Fruit fly (Drosophila melanogaster) whole organism, embryonic: ENCODE data around the gene CG4968.

Source experiments
- Awh ChIP-seq: fragments of 200-800 bp; sonication (Bioruptor generic); IDR thresholded peaks from 2 replicates; pipeline ENCODE4, ENCODE4 v1.3.6; 2022; ENCODE audit warnings: missing biosample characterization, missing genetic modification characterization
- Bgb ChIP-seq: fragments of 200-800 bp; sonication (Bioruptor generic); IDR thresholded peaks from 2 replicates; pipeline ENCODE4 v1.3.6; 2022; ENCODE audit warnings: missing biosample characterization, missing genetic modification characterization; ENCODE audit not compliant: partially characterized antibody
- CG10267 ChIP-seq: fragments of 200-800 bp; sonication (Bioruptor generic); optimal IDR thresholded peaks from 2 replicates; lab custom pipeline; 2018; ENCODE audit warnings: missing biosample characterization, mild to moderate bottlenecking, missing genetic modification characterization, moderate library complexity
- CG10366 ChIP-seq: fragments of 200-800 bp; sonication (Bioruptor generic); IDR thresholded peaks from 2 replicates; pipeline ENCODE4 v1.3.6; 2022; ENCODE audit warnings: missing biosample characterization, missing genetic modification characterization
- CG10979 ChIP-seq: fragments of 200-800 bp; sonication (Bioruptor generic); optimal IDR thresholded peaks from 2 replicates; lab custom pipeline; 2018; ENCODE audit warnings: missing biosample characterization, mild to moderate bottlenecking, missing genetic modification characterization, moderate library complexity
- CG12299 ChIP-seq: fragments of 200-800 bp; sonication (Bioruptor generic); optimal IDR thresholded peaks from 2 replicates; lab custom pipeline; 2018; ENCODE audit warnings: missing biosample characterization, mild to moderate bottlenecking, missing genetic modification characterization
- CG12659 ChIP-seq: fragments of 200-800 bp; sonication (Bioruptor generic); optimal IDR thresholded peaks from 3 replicates; lab custom pipeline; 2017; ENCODE audit warnings: mild to moderate bottlenecking, missing biosample characterization, missing genetic modification reagents, missing genetic modification characterization
- CG13287 ChIP-seq: fragments of 200-800 bp; sonication (Bioruptor generic); IDR thresholded peaks from 2 replicates; pipeline ENCODE4 v1.3.6; 2022; ENCODE audit warnings: missing biosample characterization, missing genetic modification characterization; ENCODE audit not compliant: partially characterized antibody
- CG14050 ChIP-seq: fragments of 200-800 bp; sonication (Bioruptor generic); IDR thresholded peaks from 3 replicates; pipeline ENCODE4 v1.3.6; 2022; ENCODE audit warnings: missing biosample characterization, missing genetic modification characterization
- CG16815 ChIP-seq: fragments of 200-800 bp; sonication (Bioruptor generic); optimal IDR thresholded peaks from 3 replicates; lab custom pipeline; 2017; ENCODE audit warnings: missing biosample characterization, mild to moderate bottlenecking, missing genetic modification characterization
- CG18599 ChIP-seq: fragments of 200-800 bp; sonication (Bioruptor generic); optimal IDR thresholded peaks from 3 replicates; lab custom pipeline; 2017; ENCODE audit warnings: missing biosample characterization, missing genetic modification characterization, mild to moderate bottlenecking, moderate library complexity, missing genetic modification reagents
- CG2129 ChIP-seq: fragments of 200-800 bp; sonication (Bioruptor generic); IDR thresholded peaks from 2 replicates; pipeline ENCODE4 v1.3.6; 2022; ENCODE audit warnings: missing biosample characterization, missing genetic modification characterization; ENCODE audit not compliant: partially characterized antibody
- CG2202 ChIP-seq: fragments of 200-800 bp; sonication (Bioruptor generic); optimal IDR thresholded peaks from 2 replicates; lab custom pipeline; 2018; ENCODE audit warnings: missing biosample characterization, mild to moderate bottlenecking, missing genetic modification characterization
- CG32772 ChIP-seq: fragments of 200-800 bp; sonication (Bioruptor generic); IDR thresholded peaks from 2 replicates; pipeline ENCODE4 v1.3.6; 2022; ENCODE audit warnings: missing biosample characterization, missing genetic modification characterization
- CG34224 ChIP-seq: fragments of 200-800 bp; sonication (Bioruptor generic); IDR thresholded peaks from 3 replicates; pipeline ENCODE4 v1.3.6; 2022; ENCODE audit warnings: missing biosample characterization, missing genetic modification characterization; ENCODE audit not compliant: partially characterized antibody
- CG3726 ChIP-seq: fragments of 200-800 bp; sonication (Bioruptor generic); IDR thresholded peaks from 3 replicates; pipeline ENCODE4, ENCODE4 v1.3.6; 2022; ENCODE audit warnings: missing biosample characterization, missing genetic modification characterization
- CG4617 ChIP-seq: fragments of 200-800 bp; sonication (Bioruptor generic); optimal IDR thresholded peaks from 3 replicates; lab custom pipeline; 2016; ENCODE audit warnings: missing biosample characterization, missing genetic modification characterization, borderline replicate concordance
- CG6683 ChIP-seq: fragments of 200-800 bp; sonication (Bioruptor generic); optimal IDR thresholded peaks from 2 replicates; lab custom pipeline; 2017; ENCODE audit warnings: missing biosample characterization, mild to moderate bottlenecking, missing genetic modification characterization, missing genetic modification reagents
- CG8089 ChIP-seq: fragments of 200-800 bp; sonication (Bioruptor generic); optimal IDR thresholded peaks from 3 replicates; lab custom pipeline; 2016; ENCODE audit warnings: missing biosample characterization, missing genetic modification characterization
- CG8281 ChIP-seq: fragments of 200-800 bp; sonication (Bioruptor generic); optimal IDR thresholded peaks from 2 replicates; lab custom pipeline; 2018; ENCODE audit warnings: missing biosample characterization, mild to moderate bottlenecking, missing genetic modification characterization, moderate library complexity
- CG8478 ChIP-seq: fragments of >200 bp; optimal IDR thresholded peaks from 2 replicates; lab custom pipeline; 2018
- CG9609 ChIP-seq: fragments of 200-800 bp; sonication (Bioruptor generic); optimal IDR thresholded peaks from 3 replicates; lab custom pipeline; 2016; ENCODE audit warnings: missing biosample characterization, missing genetic modification characterization
- CG9876 ChIP-seq: fragments of 200-800 bp; sonication (Bioruptor generic); optimal IDR thresholded peaks from 2 replicates; lab custom pipeline; 2016; ENCODE audit warnings: missing biosample characterization, missing genetic modification characterization
- Drgx ChIP-seq: fragments of 200-800 bp; sonication (Bioruptor generic); IDR thresholded peaks from 2 replicates; pipeline ENCODE4 v1.3.6; 2022; ENCODE audit warnings: missing biosample characterization, missing genetic modification characterization
- E2f1 ChIP-seq: fragments of 200-800 bp; sonication (Bioruptor generic); IDR thresholded peaks from 2 replicates; pipeline ENCODE4 v1.3.6; 2022; ENCODE audit warnings: missing biosample characterization, missing genetic modification characterization
- ERR ChIP-seq: fragments of 200-800 bp; sonication (Bioruptor generic); optimal IDR thresholded peaks from 2 replicates; lab custom pipeline; 2016; ENCODE audit warnings: missing biosample characterization, missing genetic modification characterization
- Hey ChIP-seq: fragments of 200-800 bp; sonication (Bioruptor generic); optimal IDR thresholded peaks from 3 replicates; lab custom pipeline; 2018; ENCODE audit warnings: missing biosample characterization, mild to moderate bottlenecking, missing genetic modification characterization
- HmgZ ChIP-seq: fragments of 200-800 bp; sonication (Bioruptor generic); optimal IDR thresholded peaks from 2 replicates; lab custom pipeline; 2018; ENCODE audit warnings: missing biosample characterization, mild to moderate bottlenecking, missing genetic modification characterization
- Lpt ChIP-seq: fragments of >200 bp; optimal IDR thresholded peaks from 2 replicates; lab custom pipeline; 2018; ENCODE audit warnings: missing biosample characterization, missing genetic modification characterization
- MESR4 ChIP-seq: fragments of 200-800 bp; sonication (Bioruptor generic); optimal IDR thresholded peaks from 2 replicates; lab custom pipeline; 2018; ENCODE audit warnings: missing biosample characterization, mild to moderate bottlenecking, missing genetic modification characterization, moderate library complexity
- MTF-1 ChIP-seq: fragments of 200-800 bp; sonication (Bioruptor generic); optimal IDR thresholded peaks from 2 replicates; lab custom pipeline; 2018; ENCODE audit warnings: missing biosample characterization, mild to moderate bottlenecking, missing genetic modification characterization, borderline replicate concordance
- NfI ChIP-seq: fragments of 200-800 bp; sonication (Bioruptor generic); optimal IDR thresholded peaks from 3 replicates; lab custom pipeline; 2018; ENCODE audit warnings: missing biosample characterization, mild to moderate bottlenecking, missing genetic modification characterization, moderate library complexity
- PHDP ChIP-seq: fragments of 200-800 bp; sonication (Bioruptor generic); optimal IDR thresholded peaks from 3 replicates; lab custom pipeline; 2018; ENCODE audit warnings: missing biosample characterization, mild to moderate bottlenecking, missing genetic modification characterization, moderate library complexity
- Spps ChIP-seq: fragments of 200-800 bp; sonication (Bioruptor generic); optimal IDR thresholded peaks from 2 replicates; lab custom pipeline; 2018; ENCODE audit warnings: missing biosample characterization, mild to moderate bottlenecking, missing genetic modification characterization
- ab ChIP-seq: fragments of 200-800 bp; sonication (Bioruptor generic); optimal IDR thresholded peaks from 2 replicates; lab custom pipeline; 2016; ENCODE audit warnings: missing biosample characterization, missing genetic modification characterization
- ato ChIP-seq: fragments of 200-800 bp; sonication (Bioruptor generic); IDR thresholded peaks from 2 replicates; pipeline ENCODE4 v1.3.6; 2022; ENCODE audit warnings: missing biosample characterization, missing genetic modification characterization; ENCODE audit not compliant: partially characterized antibody
- bab2 ChIP-seq: fragments of 200-800 bp; sonication (Bioruptor generic); optimal IDR thresholded peaks from 2 replicates; lab custom pipeline; 2016; ENCODE audit warnings: missing biosample characterization, missing genetic modification characterization
- cg ChIP-seq: fragments of 200-800 bp; sonication (Bioruptor generic); optimal IDR thresholded peaks from 3 replicates; lab custom pipeline; 2019; ENCODE audit warnings: missing biosample characterization, mild to moderate bottlenecking, missing genetic modification characterization, moderate library complexity
- dimm ChIP-seq: fragments of 200-800 bp; sonication (Bioruptor generic); IDR thresholded peaks from 2 replicates; pipeline ENCODE4 v1.3.6; 2022; ENCODE audit warnings: missing biosample characterization, missing genetic modification characterization
- insv ChIP-seq, 2 experiments: fragments of 200-800 bp; sonication (Bioruptor generic); optimal IDR thresholded peaks; 3 replicates each; lab custom pipeline; 2016 to 2018; ENCODE audit warnings: missing biosample characterization in 2 of 2, missing genetic modification characterization in 2 of 2
- inv ChIP-seq: fragments of 200-800 bp; sonication (Bioruptor generic); IDR thresholded peaks from 2 replicates; pipeline ENCODE4 v1.3.6; 2022; ENCODE audit warnings: missing biosample characterization, missing genetic modification characterization; ENCODE audit not compliant: partially characterized antibody
- mam ChIP-seq: fragments of 200-800 bp; sonication (Bioruptor generic); optimal IDR thresholded peaks from 3 replicates; lab custom pipeline; 2016; ENCODE audit warnings: missing biosample characterization, missing genetic modification characterization
- mirr ChIP-seq: fragments of 200-800 bp; sonication (Bioruptor generic); optimal IDR thresholded peaks from 3 replicates; lab custom pipeline; 2018; ENCODE audit warnings: missing biosample characterization, mild to moderate bottlenecking, missing genetic modification characterization
- mld ChIP-seq: fragments of 200-800 bp; sonication (Bioruptor generic); IDR thresholded peaks from 3 replicates; pipeline ENCODE4 v1.3.6; 2022; ENCODE audit warnings: missing biosample characterization, missing genetic modification characterization; ENCODE audit not compliant: partially characterized antibody
- p53 ChIP-seq: fragments of 200-800 bp; sonication (Bioruptor generic); optimal IDR thresholded peaks from 2 replicates; lab custom pipeline; 2016; ENCODE audit warnings: missing biosample characterization, missing genetic modification characterization
- pho ChIP-seq: fragments of 200-800 bp; sonication (Bioruptor generic); optimal IDR thresholded peaks from 2 replicates; lab custom pipeline; 2016; ENCODE audit warnings: missing biosample characterization, missing genetic modification characterization
- pita ChIP-seq: fragments of 200-800 bp; sonication (Bioruptor generic); optimal IDR thresholded peaks from 2 replicates; lab custom pipeline; 2017; ENCODE audit warnings: missing biosample characterization, mild to moderate bottlenecking, missing genetic modification characterization
- sim ChIP-seq: fragments of 200-800 bp; sonication (Bioruptor generic); IDR thresholded peaks from 2 replicates; pipeline ENCODE4 v1.3.6; 2022; ENCODE audit warnings: missing biosample characterization, missing genetic modification characterization
- sqz ChIP-seq: fragments of 200-800 bp; sonication (Bioruptor generic); optimal IDR thresholded peaks from 3 replicates; lab custom pipeline; 2018; ENCODE audit warnings: missing biosample characterization, mild to moderate bottlenecking, missing genetic modification characterization
- stc ChIP-seq: fragments of 200-800 bp; sonication (Bioruptor generic); IDR thresholded peaks from 2 replicates; pipeline ENCODE4 v1.3.6; 2022; ENCODE audit warnings: missing biosample characterization, missing genetic modification characterization
- vvl ChIP-seq: fragments of 200-800 bp; sonication (Bioruptor generic); IDR thresholded peaks from 2 replicates; pipeline ENCODE4 v1.3.6; 2022; ENCODE audit warnings: missing biosample characterization, missing genetic modification characterization

CG4968 gene

dm6 chr2L:10298306-10298705 lies 8.4 kb upstream of the CG4968 start (continued):
- TF ChIP-seq NfI (GFP tag; lab: Kevin White, UChicago) (peak; percentile 22), CG2202 (tag; lab: Kevin White, UChicago) (no peak), cg (GFP tag; lab: Kevin White, UChicago) (no peak), CG8089 (GFP tag; lab: Kevin White, UChicago) (no peak), CG2129 (no peak), Hey (tag; lab: Kevin White, UChicago) (no peak), Awh (GFP tag; lab: Robert Waterston, UW) (no peak), mam (GFP tag; lab: Kevin White, UChicago) (no peak), Spps (tag; lab: Kevin White, UChicago) (no peak), CG10979 (peak; percentile 7), MESR4 (GFP tag; lab: Kevin White, UChicago) (peak; percentile 25), CG12299 (tag; lab: Kevin White, UChicago) (no peak), PHDP (tag; lab: Kevin White, UChicago) (no peak), stc (GFP tag; lab: Robert Waterston, UW) (no peak), inv (GFP tag; lab: Robert Waterston, UW) (peak; percentile 35), Bgb (peak; percentile 73), CG3726 (no peak), pho (GFP tag; lab: Kevin White, UChicago) (no peak), ab (no peak), HmgZ (peak; percentile 67), E2f1 (no peak), CG13287 (GFP tag; lab: Robert Waterston, UW) (peak; percentile 64), CG4617 (GFP tag; lab: Kevin White, UChicago) (peak; percentile 62), CG6683 (GFP tag; lab: Kevin White, UChicago) (no peak), CG34224 (GFP tag; lab: Robert Waterston, UW) (peak; percentile 57; the same call in 1 of the 3 replicates), bab2 (GFP tag; lab: Kevin White, UChicago) (no peak), CG10366 (no peak), mirr (no peak), pita (GFP tag; lab: Kevin White, UChicago) (no peak), CG9876 (no peak), CG18599 (no peak), CG10267 (tag; lab: Kevin White, UChicago) (no peak), sim (GFP tag; lab: Robert Waterston, UW) (no peak), Lpt (GFP tag; lab: Kevin White, UChicago) (no peak), mld (GFP tag; lab: Robert Waterston, UW) (no peak), CG12659 (GFP tag; lab: Kevin White, UChicago) (peak; percentile 74), dimm (GFP tag; lab: Robert Waterston, UW) (no peak), CG16815 (GFP tag; lab: Kevin White, UChicago) (no peak), ERR (no peak), CG9609 (GFP tag; lab: Kevin White, UChicago) (no peak), p53 (GFP tag; lab: Kevin White, UChicago) (no peak), ato (GFP tag; lab: Robert Waterston, UW) (peak; percentile 71), sqz (no peak), CG32772 (GFP tag; lab: Robert Waterston, UW) (no peak), vvl (GFP tag; lab: Robert Waterston, UW) (no peak), CG8281 (no peak), Drgx (GFP tag; lab: Robert Waterston, UW) (no peak), CG8478 (no peak), insv (GFP tag; optimal IDR thresholded peaks at IDR 0.05; lab: Kevin White, UChicago) (no peak), MTF-1 (GFP tag; lab: Kevin White, UChicago) (no peak), CG14050 (GFP tag; lab: Robert Waterston, UW) (no peak)
